Fruit fly (Drosophila melanogaster): ENCODE data around the gene dpr3.

Gene dpr3

DNA sequence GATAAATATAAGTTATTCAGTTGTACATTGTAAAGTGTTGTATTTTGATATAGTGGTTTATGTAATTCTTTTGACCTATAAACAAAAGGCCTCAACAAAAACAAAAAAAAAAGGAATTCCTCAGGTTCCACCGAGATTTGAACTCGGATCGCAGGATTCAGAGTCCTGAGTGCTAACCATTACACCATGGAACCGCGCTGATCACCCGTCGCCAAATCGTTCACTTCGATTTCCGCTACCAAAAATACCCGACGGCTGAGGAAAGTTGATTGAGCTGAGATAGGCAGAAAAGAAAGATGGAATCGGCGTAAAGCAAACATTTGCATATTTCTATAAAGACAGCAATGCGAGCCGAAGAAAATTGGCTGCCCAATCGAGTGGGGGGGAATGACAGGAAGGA is 96.6 kb downstream of the dpr3 start:
- no peak for TF ChIP-seq CG17801 (GFP tag; optimal IDR thresholded peaks at IDR 0.05; ENCODE audit: partially characterized antibody)

DNA sequence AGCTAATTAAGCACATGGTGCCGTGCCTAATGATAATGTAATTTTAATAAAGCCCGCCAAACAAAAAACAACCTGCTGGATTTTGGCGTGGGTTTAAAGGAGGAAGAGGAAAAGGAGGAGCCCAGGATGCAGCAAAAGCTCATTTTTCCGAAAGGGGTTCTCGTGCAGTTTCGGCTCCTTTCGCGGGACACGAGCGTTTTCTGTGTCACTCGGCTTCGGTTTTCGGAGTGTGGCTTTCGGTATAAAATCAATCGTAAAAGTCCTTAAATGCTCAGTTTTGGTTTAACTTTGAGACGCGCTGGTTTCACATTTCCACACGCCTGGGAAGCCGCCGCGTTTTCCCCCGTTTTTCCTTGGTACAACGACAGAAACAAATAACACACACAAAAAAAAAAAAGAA is 98.2 kb downstream of the dpr3 start:
- TF ChIP-seq CG17801 (GFP tag; optimal IDR thresholded peaks at IDR 0.05; ENCODE audit: partially characterized antibody) = no peak

DNA sequence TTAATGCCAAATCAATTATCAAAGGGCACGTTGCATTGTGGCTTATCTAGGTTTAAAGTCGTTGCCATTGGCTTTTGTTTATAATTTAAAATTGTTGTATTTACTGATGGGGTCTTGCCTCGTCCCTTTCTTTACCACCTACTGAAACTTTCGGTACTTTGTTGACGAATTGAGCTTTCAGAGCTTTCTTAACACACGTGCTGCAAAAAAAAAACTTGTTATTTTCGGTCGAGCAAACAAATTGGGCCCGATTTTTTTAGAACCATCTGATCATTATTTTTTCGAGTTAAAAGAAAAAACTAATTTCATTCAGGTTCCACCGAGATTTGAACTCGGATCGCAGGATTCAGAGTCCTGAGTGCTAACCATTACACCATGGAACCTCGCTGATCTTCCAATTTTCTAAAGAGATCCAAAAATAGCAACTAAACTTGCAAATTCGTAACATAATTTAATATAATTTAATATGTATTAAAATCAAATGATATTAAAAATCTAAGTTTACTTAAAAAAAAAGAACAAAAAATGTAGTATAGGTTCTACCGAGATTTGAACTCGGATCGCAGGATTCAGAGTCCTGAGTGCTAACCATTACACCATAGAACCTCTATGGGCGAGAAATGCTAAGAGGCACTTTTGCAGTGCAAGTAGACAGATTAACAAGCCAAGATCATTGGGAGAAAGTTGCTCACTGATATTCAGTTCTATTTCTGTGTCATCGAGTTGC is 99.2 kb downstream of the dpr3 start:
- TF ChIP-seq CG17801 (GFP tag; optimal IDR thresholded peaks at IDR 0.05; ENCODE audit: partially characterized antibody) = no peak

DNA sequence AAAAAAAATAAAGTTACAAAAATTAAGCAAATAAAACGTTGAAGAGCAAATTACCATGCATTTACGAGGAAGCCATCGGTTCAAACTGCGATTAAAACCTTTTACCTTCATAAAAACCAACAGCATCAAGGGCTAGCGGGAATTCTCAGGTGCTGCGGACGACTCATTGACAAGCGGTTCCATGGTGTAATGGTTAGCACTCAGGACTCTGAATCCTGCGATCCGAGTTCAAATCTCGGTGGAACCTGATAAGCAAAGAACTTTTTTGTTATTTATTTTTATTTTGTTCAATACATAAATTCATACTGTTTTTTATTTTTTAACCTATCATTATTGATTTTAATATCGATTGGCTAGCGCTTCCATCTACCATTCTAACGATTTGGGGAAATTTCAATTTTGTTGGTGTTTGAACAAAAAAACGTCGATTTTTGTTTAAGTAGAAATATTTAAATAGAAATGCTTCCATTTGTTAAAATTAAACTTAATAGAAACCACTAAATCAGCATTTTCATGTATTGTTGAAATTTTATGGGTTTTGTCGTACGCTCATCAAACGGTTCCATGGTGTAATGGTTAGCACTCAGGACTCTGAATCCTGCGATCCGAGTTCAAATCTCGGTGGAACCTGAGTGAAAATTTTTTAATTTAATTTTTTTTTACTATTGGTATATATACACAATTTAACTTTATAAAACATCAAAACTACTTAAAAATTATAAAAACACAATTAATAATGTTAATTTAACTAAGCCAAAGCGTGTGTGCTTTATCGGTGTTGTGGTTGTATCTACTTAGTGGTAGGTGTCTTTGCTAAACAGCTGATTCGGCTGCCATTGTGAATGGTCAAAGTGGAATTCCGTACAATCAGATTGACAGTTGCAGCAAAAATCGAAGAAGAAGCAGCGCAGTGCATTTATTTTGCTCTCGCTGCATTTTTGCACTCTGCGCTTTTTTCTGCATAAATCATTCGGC is 100.4 kb downstream of the dpr3 start, which contains the start of gene CG4238:
CG4238 (plus strand) TSS at position 880 of the 975 bp plus-strand sequence.
- TF ChIP-seq CG17801 (GFP tag; optimal IDR thresholded peaks at IDR 0.05; ENCODE audit: partially characterized antibody) = peak; percentile 53

All from ovary, adult (tissue).